Fruit fly (Drosophila melanogaster): ENCODE measurements around the gene CheA87a.

Gene CheA87a

DNA sequence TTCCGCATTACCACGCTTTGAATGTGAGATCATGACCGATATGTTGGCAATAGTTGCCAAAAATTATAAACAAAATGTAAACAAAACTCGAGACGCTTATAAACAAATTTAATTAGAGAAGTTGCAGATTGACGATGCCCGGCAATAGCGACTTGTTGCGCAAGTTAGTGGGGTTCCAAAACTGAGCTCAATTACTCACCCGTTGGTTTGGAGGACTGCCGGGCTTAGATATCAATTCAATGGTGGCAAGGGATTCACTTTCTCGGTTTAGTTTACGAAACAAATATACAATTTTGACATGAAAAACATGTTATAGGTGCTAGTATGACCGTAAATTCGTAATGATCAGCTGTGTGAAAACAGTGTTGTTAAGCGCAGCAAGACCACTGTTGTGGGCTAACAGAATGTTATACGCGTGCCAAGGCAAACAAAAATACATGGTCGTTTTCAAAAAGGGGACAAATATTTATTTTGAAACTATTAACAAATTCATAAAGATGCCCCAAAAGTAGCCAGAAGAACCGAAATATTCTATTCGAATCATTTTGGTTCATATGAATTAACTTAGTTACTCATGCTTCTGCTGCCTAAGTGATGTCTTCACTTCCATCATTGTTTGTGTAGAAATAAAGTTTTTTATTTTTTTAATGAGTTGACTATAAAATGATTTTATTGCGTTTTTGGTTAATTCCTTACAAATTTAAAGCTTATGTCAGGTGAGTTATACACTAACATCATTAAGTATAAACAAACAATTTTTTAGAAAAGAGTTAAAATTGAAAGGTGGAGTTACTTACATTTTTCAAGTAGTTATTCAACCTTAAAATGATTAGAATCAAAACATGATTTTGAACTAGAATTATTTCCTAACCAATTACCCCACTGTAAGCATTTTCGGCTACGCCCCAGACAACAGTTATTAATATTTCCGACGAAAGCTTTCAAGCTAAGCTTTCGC, 2.6 kb upstream of the CheA87a start, which contains the start of gene Elp6 (continued):
- peak; percentile 67 for TF ChIP-seq E2f1 (GFP tag; IDR thresholded peaks at IDR 0.05)
- peak; percentile 33 for TF ChIP-seq CG6272 (GFP tag; IDR thresholded peaks at IDR 0.05)
- no peak for TF ChIP-seq vfl (GFP tag; optimal IDR thresholded peaks at IDR 0.05)
- TF ChIP-seq CTCF (GFP tag; optimal IDR thresholded peaks at IDR 0.05) = no peak
- TF ChIP-seq Gug (GFP tag; IDR thresholded peaks at IDR 0.05) = peak; percentile 53; the same call in 2 of the 4 replicates
- TF ChIP-seq shn (GFP tag; optimal IDR thresholded peaks at IDR 0.05) = peak; percentile 49
- peak; percentile 85 for TF ChIP-seq CG2678 (tag; optimal IDR thresholded peaks at IDR 0.05)
- peak; percentile 55 for TF ChIP-seq cato (GFP tag; optimal IDR thresholded peaks at IDR 0.05; ENCODE audit: borderline replicate concordance)
- TF ChIP-seq nerfin-1 (tag; optimal IDR thresholded peaks at IDR 0.05) = no peak
- no peak for TF ChIP-seq tup (GFP tag; optimal IDR thresholded peaks at IDR 0.05)
- TF ChIP-seq Doc3 (GFP tag; IDR thresholded peaks at IDR 0.05; ENCODE audit: partially characterized antibody) = no peak
- TF ChIP-seq CG3281 (GFP tag; optimal IDR thresholded peaks at IDR 0.05) = peak; percentile 83
- TF ChIP-seq CG10565 (GFP tag; optimal IDR thresholded peaks at IDR 0.05) = no peak
- TF ChIP-seq vvl (GFP tag; IDR thresholded peaks at IDR 0.05) = peak; percentile 58; the same call in 1 of the 2 replicates
- TF ChIP-seq Atf6 (GFP tag; IDR thresholded peaks at IDR 0.05) = peak; percentile 50; the same call in 1 of the 2 replicates
- TF ChIP-seq slp2 (GFP tag; optimal IDR thresholded peaks at IDR 0.05) = peak; percentile 53
- TF ChIP-seq zf30C (GFP tag; optimal IDR thresholded peaks at IDR 0.05) = no peak
- peak; percentile 26 for TF ChIP-seq lbe (GFP tag; optimal IDR thresholded peaks at IDR 0.05)
- peak; percentile 69 for TF ChIP-seq Sox102F (GFP tag; optimal IDR thresholded peaks at IDR 0.05)
- peak; percentile 34 for TF ChIP-seq gfzf (GFP tag; optimal IDR thresholded peaks at IDR 0.05)
- peak; percentile 53 for TF ChIP-seq az2 (GFP tag; optimal IDR thresholded peaks at IDR 0.05)
- TF ChIP-seq Ssrp (tag; optimal IDR thresholded peaks at IDR 0.05) = peak; percentile 46
- peak; percentile 42 for TF ChIP-seq CG8281 (tag; optimal IDR thresholded peaks at IDR 0.05)
- peak; percentile 89 for TF ChIP-seq CG7556 (GFP tag; optimal IDR thresholded peaks at IDR 0.05)
- TF ChIP-seq CG6854 (GFP tag; optimal IDR thresholded peaks at IDR 0.05) = peak; percentile 53
- no peak for TF ChIP-seq GATAe (GFP tag; conservative IDR thresholded peaks at IDR 0.05)
- peak; percentile 77 for TF ChIP-seq Oli (tag; optimal IDR thresholded peaks at IDR 0.05)
- no peak for TF ChIP-seq CG33557 (GFP tag; optimal IDR thresholded peaks at IDR 0.05)
- no peak for TF ChIP-seq nom (GFP tag; optimal IDR thresholded peaks at IDR 0.05)
- peak; percentile 69 for TF ChIP-seq CG6765 (GFP tag; optimal IDR thresholded peaks at IDR 0.05)
- no peak for TF ChIP-seq Neu2 (GFP tag; optimal IDR thresholded peaks at IDR 0.05; ENCODE audit: borderline replicate concordance)
- TF ChIP-seq CG3163 (GFP tag; optimal IDR thresholded peaks at IDR 0.05) = peak; percentile 30
- TF ChIP-seq gce (GFP tag; IDR thresholded peaks at IDR 0.05) = peak; percentile 39; the same call in 1 of the 3 replicates
- no peak for TF ChIP-seq CG15073 (GFP tag; optimal IDR thresholded peaks at IDR 0.05)
- peak; percentile 21 for TF ChIP-seq Ets97D (GFP tag; optimal IDR thresholded peaks at IDR 0.05)
- TF ChIP-seq BEAF-32 (GFP tag; optimal IDR thresholded peaks at IDR 0.05) = no peak
- TF ChIP-seq Hr39 (optimal IDR thresholded peaks at IDR 0.05) = no peak
- TF ChIP-seq fru (optimal IDR thresholded peaks at IDR 0.05) = no peak
- TF ChIP-seq CG13424 (tag; optimal IDR thresholded peaks at IDR 0.05) = peak; percentile 67
- no peak for TF ChIP-seq CG12299 (tag; optimal IDR thresholded peaks at IDR 0.05)
- peak; percentile 48 for TF ChIP-seq ewg (GFP tag; optimal IDR thresholded peaks at IDR 0.05)
- peak; percentile 27 for TF ChIP-seq CG14710 (tag; optimal IDR thresholded peaks at IDR 0.05)
- TF ChIP-seq CG12236 (GFP tag; optimal IDR thresholded peaks at IDR 0.05) = peak; percentile 32
- TF ChIP-seq eve (GFP tag; optimal IDR thresholded peaks at IDR 0.05) = peak in 1 of 2 experiments; percentile 62
- peak; percentile 64 for TF ChIP-seq esg (GFP tag; conservative IDR thresholded peaks at IDR 0.05)
- TF ChIP-seq CG34422 (GFP tag; IDR thresholded peaks at IDR 0.05) = peak; percentile 61
- TF ChIP-seq Dfd (GFP tag; optimal IDR thresholded peaks at IDR 0.05) = no peak
- no peak for TF ChIP-seq tll (GFP tag; optimal IDR thresholded peaks at IDR 0.05)
- TF ChIP-seq CG4617 (GFP tag; optimal IDR thresholded peaks at IDR 0.05; ENCODE audit: borderline replicate concordance) = no peak

All from whole organism, embryonic.